Worm (Caenorhabditis elegans) whole organism, L3 larva: ENCODE measurements around the gene alh-4.

Source experiments
- R02D3.7 ChIP-seq: fragments of 150-350 bp; optimal IDR thresholded peaks from 2 replicates; lab custom pipeline; 2014; ENCODE audit warnings: missing biosample characterization, missing genetic modification characterization
- aly-2 ChIP-seq: fragments of 150-350 bp; optimal IDR thresholded peaks from 2 replicates; lab custom pipeline; 2014; ENCODE audit warnings: missing biosample characterization, missing genetic modification characterization
- ceh-16 ChIP-seq: sonication (generic microtip); optimal IDR thresholded peaks from 2 replicates; lab custom pipeline; 2017; ENCODE audit warnings: missing biosample characterization, missing genetic modification characterization
- ceh-82 ChIP-seq: fragments of 150-350 bp; optimal IDR thresholded peaks from 2 replicates; lab custom pipeline; 2014; ENCODE audit warnings: missing biosample characterization, missing genetic modification characterization
- daf-12 ChIP-seq: fragments of 150-350 bp; optimal IDR thresholded peaks from 2 replicates; lab custom pipeline; 2014; ENCODE audit warnings: missing biosample characterization, missing genetic modification reagents, missing genetic modification characterization
- egl-5 ChIP-seq: fragments of 150-350 bp; optimal IDR thresholded peaks from 2 replicates; lab custom pipeline; 2017; ENCODE audit warnings: missing biosample characterization, missing genetic modification reagents, missing genetic modification characterization, inconsistent platforms
- elt-1 ChIP-seq: fragments of 150-350 bp; optimal IDR thresholded peaks from 2 replicates; lab custom pipeline; 2014; ENCODE audit warnings: missing biosample characterization, missing genetic modification characterization
- elt-2 ChIP-seq: sonication (generic microtip); optimal IDR thresholded peaks from 2 replicates; lab custom pipeline; 2016; ENCODE audit warnings: missing genetic modification reagents, mild to moderate bottlenecking, missing genetic modification characterization, missing compliant biosample characterization
- fos-1 ChIP-seq: fragments of 150-350 bp; optimal IDR thresholded peaks from 2 replicates; lab custom pipeline; 2014; ENCODE audit warnings: missing biosample characterization, missing genetic modification characterization
- hmg-11 ChIP-seq: sonication (generic microtip); optimal IDR thresholded peaks from 2 replicates; lab custom pipeline; 2016; ENCODE audit warnings: missing genetic modification characterization, missing compliant biosample characterization
- jun-1 ChIP-seq: fragments of 150-350 bp; optimal IDR thresholded peaks from 2 replicates; lab custom pipeline; 2014; ENCODE audit warnings: missing biosample characterization, missing genetic modification reagents, missing genetic modification characterization
- lin-15B ChIP-seq: fragments of 150-350 bp; optimal IDR thresholded peaks from 2 replicates; lab custom pipeline; 2014; ENCODE audit warnings: missing biosample characterization, missing genetic modification characterization
- lin-39 ChIP-seq: fragments of 150-350 bp; optimal IDR thresholded peaks from 2 replicates; lab custom pipeline; 2018; ENCODE audit warnings: missing biosample characterization, missing genetic modification reagents, missing genetic modification characterization
- lsy-12 ChIP-seq: sonication (generic microtip); optimal IDR thresholded peaks from 2 replicates; lab custom pipeline; 2016; ENCODE audit warnings: mild to moderate bottlenecking, missing genetic modification characterization, missing compliant biosample characterization
- mdl-1 ChIP-seq: fragments of 150-350 bp; optimal IDR thresholded peaks from 2 replicates; lab custom pipeline; 2014; ENCODE audit warnings: missing biosample characterization, missing genetic modification characterization
- mml-1 ChIP-seq: fragments of 150-350 bp; sonication (generic microtip); optimal IDR thresholded peaks from 3 replicates; lab custom pipeline; 2014; ENCODE audit warnings: missing biosample characterization, missing genetic modification characterization
- nfya-1 ChIP-seq: sonication (generic microtip); optimal IDR thresholded peaks from 2 replicates; lab custom pipeline; 2017; ENCODE audit warnings: missing genetic modification characterization, mild to moderate bottlenecking, missing compliant biosample characterization, antibody characterized with exemption, moderate library complexity; ENCODE audit not compliant: insufficient read depth
- nhr-23 ChIP-seq: fragments of 150-350 bp; optimal IDR thresholded peaks from 2 replicates; lab custom pipeline; 2014; ENCODE audit warnings: missing biosample characterization, missing genetic modification reagents, missing genetic modification characterization
- nhr-25 ChIP-seq: sonication (generic microtip); optimal IDR thresholded peaks from 2 replicates; lab custom pipeline; 2017; ENCODE audit warnings: missing biosample characterization, missing genetic modification characterization
- nhr-28 ChIP-seq: fragments of 150-350 bp; optimal IDR thresholded peaks from 2 replicates; lab custom pipeline; 2014; ENCODE audit warnings: missing biosample characterization, missing genetic modification characterization
- nhr-76 ChIP-seq: fragments of 150-350 bp; sonication (generic microtip); optimal IDR thresholded peaks from 5 replicates; lab custom pipeline; 2014; ENCODE audit warnings: missing biosample characterization, missing genetic modification characterization
- nhr-77 ChIP-seq: fragments of 150-350 bp; optimal IDR thresholded peaks from 2 replicates; lab custom pipeline; 2014; ENCODE audit warnings: missing biosample characterization, missing genetic modification characterization
- pha-4 ChIP-seq: fragments of 150-350 bp; optimal IDR thresholded peaks from 2 replicates; lab custom pipeline; 2014; ENCODE audit warnings: missing biosample characterization, missing genetic modification reagents, missing genetic modification characterization
- pqm-1 ChIP-seq: fragments of 150-350 bp; optimal IDR thresholded peaks from 2 replicates; lab custom pipeline; 2017; ENCODE audit warnings: missing biosample characterization, missing genetic modification characterization, inconsistent platforms
- sea-2 ChIP-seq: fragments of 150-350 bp; sonication (generic microtip); optimal IDR thresholded peaks from 4 replicates; lab custom pipeline; 2014; ENCODE audit warnings: missing biosample characterization, missing genetic modification reagents, missing genetic modification characterization
- skn-1 ChIP-seq: fragments of 150-350 bp; optimal IDR thresholded peaks from 2 replicates; lab custom pipeline; 2014; ENCODE audit warnings: missing biosample characterization, missing genetic modification characterization
- unc-39 ChIP-seq: sonication (generic microtip); optimal IDR thresholded peaks from 4 replicates; lab custom pipeline; 2017; ENCODE audit warnings: missing biosample characterization, missing genetic modification characterization
- unc-62 ChIP-seq: fragments of 150-350 bp; sonication (generic microtip); optimal IDR thresholded peaks from 4 replicates; lab custom pipeline; 2014; ENCODE audit warnings: missing biosample characterization, missing genetic modification reagents, missing genetic modification characterization
- ztf-11 ChIP-seq: fragments of 150-350 bp; optimal IDR thresholded peaks from 2 replicates; lab custom pipeline; 2014; ENCODE audit warnings: missing biosample characterization, missing genetic modification characterization
- ztf-4 ChIP-seq: fragments of 150-350 bp; optimal IDR thresholded peaks from 2 replicates; lab custom pipeline; 2014; ENCODE audit warnings: missing biosample characterization, missing genetic modification characterization

Gene alh-4

ce11 chrV:6429870-6430339 is at the start of gene alh-4:
TSS of gene alh-4 (minus strand) at chrV:6429920.
- peak; percentile 42 for TF ChIP-seq nhr-25 (tag; lab: Kevin White, UChicago)
- TF ChIP-seq nhr-23 (tag; lab: Kevin White, UChicago), result peak; percentile 56
- TF ChIP-seq lin-15B (tag; lab: Kevin White, UChicago), result no peak

DNA sequence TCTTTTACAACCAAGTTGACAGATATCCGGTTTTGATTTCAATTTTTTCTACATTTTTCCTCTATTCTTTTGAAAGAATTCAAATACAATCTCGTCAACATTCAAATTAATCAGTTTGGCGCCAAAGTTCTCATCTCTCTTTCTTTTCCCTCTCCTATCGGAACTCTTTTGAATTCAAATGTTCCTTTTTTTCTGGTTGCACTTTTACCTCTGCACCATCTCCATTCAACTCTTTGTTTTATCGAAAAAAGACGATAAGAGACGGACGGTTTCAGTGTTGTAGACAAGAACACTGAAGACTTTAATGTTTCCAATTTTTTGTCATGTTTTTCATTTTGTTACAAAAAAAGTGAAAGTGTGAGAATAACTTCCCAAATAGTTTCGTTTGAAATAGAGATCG is 46.3 kb upstream of the alh-4 start:
- TF ChIP-seq pha-4 (peak; percentile 52), lsy-12 (tag; lab: Kevin White, UChicago) (no peak), elt-2 (tag; lab: Kevin White, UChicago) (peak; percentile 87), nfya-1 (tag; lab: Kevin White, UChicago) (no peak), skn-1 (tag; lab: Kevin White, UChicago) (peak; percentile 39), pqm-1 (tag; lab: Kevin White, UChicago) (peak; percentile 76)

DNA sequence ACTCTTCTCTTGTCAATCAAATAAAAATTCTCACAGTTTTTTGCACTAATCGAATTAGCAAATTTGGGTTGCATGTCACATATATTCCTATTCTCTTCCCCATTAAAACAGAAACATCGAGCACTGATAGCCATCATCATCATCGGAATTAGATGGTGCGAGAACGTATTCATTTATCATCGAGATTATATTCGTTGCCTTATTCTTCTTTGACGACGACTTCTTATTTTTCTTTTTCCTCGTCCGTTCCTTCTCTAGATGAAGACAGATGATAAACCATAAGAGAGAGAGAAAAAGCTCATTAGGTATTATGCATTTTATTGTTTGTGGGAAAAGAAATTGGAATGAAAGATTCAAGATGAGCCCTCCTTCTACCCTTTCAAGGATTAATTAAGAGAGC is 41.5 kb upstream of the alh-4 start:
- TF ChIP-seq elt-1 (tag; lab: Kevin White, UChicago) (peak; percentile 56), jun-1 (tag; lab: Kevin White, UChicago) (no peak)

DNA sequence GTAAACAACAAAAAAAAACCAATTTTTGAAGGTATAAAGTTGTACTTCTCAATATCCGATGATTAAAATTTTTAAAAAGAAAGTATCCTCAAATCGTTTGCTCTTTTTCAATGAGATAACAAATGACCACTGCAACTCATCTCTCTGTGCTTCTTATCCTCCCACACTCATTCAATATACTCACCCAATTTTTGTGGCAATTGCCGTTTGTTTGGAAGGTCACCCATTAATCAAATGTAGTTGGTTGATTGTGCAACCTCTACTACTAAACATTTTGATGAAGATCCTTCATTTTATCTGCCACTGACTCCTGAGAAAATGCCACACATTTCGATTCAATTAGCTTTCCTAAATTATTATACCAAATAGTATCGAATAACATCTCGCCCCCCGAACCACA is 38.0 kb upstream of the alh-4 start:
- peak; percentile 14 for TF ChIP-seq egl-5 (tag; lab: Kevin White, UChicago)
- no peak for TF ChIP-seq mml-1 (tag; lab: Kevin White, UChicago)
- TF ChIP-seq nhr-25 (tag; lab: Kevin White, UChicago), result no peak

DNA sequence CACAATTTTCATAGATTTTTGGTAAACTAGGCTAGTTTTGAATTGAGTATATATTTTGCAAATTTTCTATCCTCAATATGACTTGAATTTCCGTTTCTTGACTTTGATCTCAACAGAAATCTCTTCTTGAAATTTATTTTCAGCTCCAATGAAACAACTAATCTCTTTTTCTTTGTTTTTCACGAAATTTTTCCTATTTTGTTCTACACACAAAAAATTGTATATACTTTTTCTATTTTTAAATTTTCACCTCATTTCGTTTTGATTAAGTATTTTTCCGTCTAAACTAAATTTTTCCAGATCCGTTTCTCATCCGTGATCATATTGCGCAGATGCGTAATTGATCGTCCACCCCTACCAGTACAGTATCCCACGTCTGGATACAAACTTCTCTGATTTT is 35.0 kb upstream of the alh-4 start, which contains the start of gene unc-83:
TSS of gene unc-83 (plus strand) at position 301 of the 400 bp plus-strand sequence.
- no peak for TF ChIP-seq unc-62 (GFP tag; lab: Kevin White, UChicago)
- no peak for TF ChIP-seq unc-39 (tag; lab: Kevin White, UChicago)
- TF ChIP-seq nhr-76 (tag; lab: Kevin White, UChicago), result no peak
- no peak for TF ChIP-seq skn-1 (tag; lab: Kevin White, UChicago)
- no peak for TF ChIP-seq sea-2 (GFP tag; lab: Kevin White, UChicago)
- TF ChIP-seq nhr-28 (tag; lab: Kevin White, UChicago), result no peak
- no peak for TF ChIP-seq nhr-77
- no peak for TF ChIP-seq ceh-82
- TF ChIP-seq elt-1 (tag; lab: Kevin White, UChicago), result no peak
- TF ChIP-seq aly-2 (tag; lab: Kevin White, UChicago), result no peak
- TF ChIP-seq R02D3.7 (tag; lab: Kevin White, UChicago), result no peak
- TF ChIP-seq ceh-16, result no peak
- TF ChIP-seq ztf-4 (tag; lab: Kevin White, UChicago), result no peak
- TF ChIP-seq egl-5 (tag; lab: Kevin White, UChicago), result no peak
- no peak for TF ChIP-seq hmg-11 (tag; lab: Kevin White, UChicago)
- TF ChIP-seq fos-1, result no peak

- TF ChIP-seq ztf-11 (tag; lab: Kevin White, UChicago) (no peak), fos-1 (no peak), daf-12 (no peak), unc-39 (tag; lab: Kevin White, UChicago) (no peak), ceh-16 (no peak)
Measured at ce11 chrV:6464238-6464637, 34.5 kb upstream of the alh-4 start.

- TF ChIP-seq pha-4 (peak; percentile 14), mdl-1 (tag; lab: Kevin White, UChicago) (no peak), elt-2 (tag; lab: Kevin White, UChicago) (peak; percentile 63)
Measured at ce11 chrV:6462606-6463005, 32.9 kb upstream of the alh-4 start.

ce11 chrV:6461250-6461649 is 31.5 kb upstream of the alh-4 start:
- TF ChIP-seq elt-2 (tag; lab: Kevin White, UChicago), result peak; percentile 15
- no peak for TF ChIP-seq nhr-25 (tag; lab: Kevin White, UChicago)
- peak; percentile 3 for TF ChIP-seq pqm-1 (tag; lab: Kevin White, UChicago)
- TF ChIP-seq lin-39 (tag; lab: Kevin White, UChicago), result no peak
